Worm (Caenorhabditis elegans) whole organism, midembryonic: ENCODE measurements around the gene ebp-3.

ENCODE experiments used
- flt-1 ChIP-seq: fragments of 200-800 bp; sonication (Bioruptor generic); IDR thresholded peaks from 2 replicates; pipeline ENCODE4 v1.3.6; 2022; ENCODE audit warnings: missing genetic modification characterization, missing compliant biosample characterization
- klf-2 ChIP-seq: fragments of 200-800 bp; sonication (Bioruptor generic); conservative IDR thresholded peaks from 2 replicates; pipeline ENCODE4 v1.3.6; 2022; ENCODE audit warnings: missing genetic modification reagents, missing genetic modification characterization, missing compliant biosample characterization
- tab-1 ChIP-seq: fragments of 200-800 bp; sonication (Bioruptor generic); IDR thresholded peaks from 2 replicates; pipeline ENCODE4 v1.3.6; 2022; ENCODE audit warnings: missing genetic modification characterization, missing compliant biosample characterization
- ztf-23 ChIP-seq: fragments of 200-800 bp; sonication (Bioruptor generic); IDR thresholded peaks from 2 replicates; pipeline ENCODE4 v1.3.6; 2022; ENCODE audit warnings: missing genetic modification reagents, missing genetic modification characterization, missing compliant biosample characterization

- TF ChIP-seq flt-1 (GFP tag; lab: Robert Waterston, UW) = no peak
- no peak for TF ChIP-seq klf-2 (GFP tag; lab: Robert Waterston, UW)
- no peak for TF ChIP-seq tab-1
- TF ChIP-seq ztf-23 = no peak
Observed at ce11 chrV:18017226-18017625, 38.5 kb upstream of the ebp-3 start, which contains the start of gene srh-134.
